Worm (Caenorhabditis elegans) whole organism, mixed stage, embryonic: ENCODE measurements around the gene his-31.

Experiments used
- M03D4.4 ChIP-seq: sonication (generic microtip); optimal IDR thresholded peaks from 2 replicates; lab custom pipeline; 2017; ENCODE audit warnings: mild to moderate bottlenecking, missing genetic modification characterization, missing compliant biosample characterization
- bed-3 ChIP-seq: fragments of 200-800 bp; sonication (Bioruptor generic); optimal IDR thresholded peaks from 3 replicates; lab custom pipeline; 2018; ENCODE audit warnings: mild to moderate bottlenecking, missing genetic modification characterization, moderate library complexity, missing compliant biosample characterization
- blmp-1 ChIP-seq: fragments of 150-350 bp; optimal IDR thresholded peaks from 2 replicates; lab custom pipeline; 2014; ENCODE audit warnings: missing biosample characterization, missing genetic modification characterization
- ceh-39 ChIP-seq: fragments of 150-350 bp; optimal IDR thresholded peaks from 2 replicates; lab custom pipeline; 2014; ENCODE audit warnings: missing biosample characterization, missing genetic modification characterization
- ceh-43 ChIP-seq: fragments of 200-800 bp; sonication (Bioruptor generic); optimal IDR thresholded peaks from 2 replicates; lab custom pipeline; 2018; ENCODE audit warnings: mild to moderate bottlenecking, missing genetic modification characterization, moderate library complexity, missing compliant biosample characterization
- ceh-83 ChIP-seq: fragments of 200-800 bp; sonication (Bioruptor generic); optimal IDR thresholded peaks from 2 replicates; lab custom pipeline; 2018; ENCODE audit warnings: mild to moderate bottlenecking, missing genetic modification characterization, missing compliant biosample characterization
- ces-1 ChIP-seq: fragments of 150-350 bp; optimal IDR thresholded peaks from 2 replicates; lab custom pipeline; 2014; ENCODE audit warnings: missing biosample characterization, missing genetic modification reagents, missing genetic modification characterization
- cnd-1 ChIP-seq: fragments of 200-800 bp; sonication (Bioruptor generic); optimal IDR thresholded peaks from 2 replicates; lab custom pipeline; 2018; ENCODE audit warnings: mild to moderate bottlenecking, missing genetic modification characterization, missing compliant biosample characterization
- elt-1 ChIP-seq: sonication (generic microtip); optimal IDR thresholded peaks from 2 replicates; lab custom pipeline; 2017; ENCODE audit warnings: missing genetic modification characterization, mild to moderate bottlenecking, missing compliant biosample characterization, antibody characterized with exemption, moderate library complexity, borderline replicate concordance; ENCODE audit not compliant: insufficient read depth
- elt-3 ChIP-seq: fragments of 150-350 bp; optimal IDR thresholded peaks from 2 replicates; lab custom pipeline; 2014; ENCODE audit warnings: missing biosample characterization, missing genetic modification characterization
- flh-1 ChIP-seq: fragments of 200-800 bp; sonication (Bioruptor generic); optimal IDR thresholded peaks from 2 replicates; lab custom pipeline; 2018; ENCODE audit warnings: mild to moderate bottlenecking, missing genetic modification characterization, moderate library complexity, missing compliant biosample characterization
- ham-2 ChIP-seq: fragments of 200-800 bp; sonication (Bioruptor generic); optimal IDR thresholded peaks from 2 replicates; lab custom pipeline; 2018; ENCODE audit warnings: mild to moderate bottlenecking, missing genetic modification characterization, missing compliant biosample characterization
- hlh-1 ChIP-seq: fragments of 150-350 bp; optimal IDR thresholded peaks from 2 replicates; lab custom pipeline; 2014; ENCODE audit warnings: missing biosample characterization, missing genetic modification reagents, missing genetic modification characterization
- lin-13 ChIP-seq: fragments of 150-350 bp; optimal IDR thresholded peaks from 2 replicates; lab custom pipeline; 2014; ENCODE audit warnings: missing biosample characterization, missing genetic modification characterization
- lin-32 ChIP-seq: fragments of 200-800 bp; sonication (Bioruptor generic); optimal IDR thresholded peaks from 2 replicates; lab custom pipeline; 2018; ENCODE audit warnings: mild to moderate bottlenecking, missing genetic modification characterization, missing compliant biosample characterization
- lsy-2 ChIP-seq: fragments of 150-350 bp; optimal IDR thresholded peaks from 2 replicates; lab custom pipeline; 2014; ENCODE audit warnings: missing biosample characterization, missing genetic modification characterization
- mab-5 ChIP-seq: fragments of 150-350 bp; optimal IDR thresholded peaks from 2 replicates; lab custom pipeline; 2014; ENCODE audit warnings: missing biosample characterization, missing genetic modification characterization
- mls-2 ChIP-seq: sonication (generic microtip); optimal IDR thresholded peaks from 2 replicates; lab custom pipeline; 2016; ENCODE audit warnings: mild to moderate bottlenecking, missing genetic modification characterization, moderate library complexity, missing compliant biosample characterization
- nhr-12 ChIP-seq: fragments of 150-350 bp; optimal IDR thresholded peaks from 2 replicates; lab custom pipeline; 2014; ENCODE audit warnings: missing biosample characterization, missing genetic modification characterization
- nhr-2 ChIP-seq: fragments of 150-350 bp; optimal IDR thresholded peaks from 2 replicates; lab custom pipeline; 2014; ENCODE audit warnings: missing biosample characterization, missing genetic modification characterization
- nhr-237 ChIP-seq: fragments of 150-350 bp; optimal IDR thresholded peaks from 2 replicates; lab custom pipeline; 2014; ENCODE audit warnings: missing biosample characterization, missing genetic modification characterization
- nhr-28 ChIP-seq: fragments of 150-350 bp; optimal IDR thresholded peaks from 2 replicates; lab custom pipeline; 2014; ENCODE audit warnings: missing biosample characterization, missing genetic modification characterization
- nhr-76 ChIP-seq: sonication (generic microtip); optimal IDR thresholded peaks from 2 replicates; lab custom pipeline; 2017; ENCODE audit warnings: missing biosample characterization, missing genetic modification characterization
- sem-2 ChIP-seq: fragments of 200-800 bp; sonication (Bioruptor generic); optimal IDR thresholded peaks from 2 replicates; lab custom pipeline; 2018; ENCODE audit warnings: mild to moderate bottlenecking, missing genetic modification characterization, missing compliant biosample characterization
- snpc-4 ChIP-seq: fragments of 150-350 bp; optimal IDR thresholded peaks from 2 replicates; lab custom pipeline; 2014; ENCODE audit warnings: missing biosample characterization, missing genetic modification characterization
- sptf-1 ChIP-seq: sonication (generic microtip); optimal IDR thresholded peaks from 2 replicates; lab custom pipeline; 2017; ENCODE audit warnings: mild to moderate bottlenecking, missing genetic modification characterization, moderate library complexity, missing compliant biosample characterization
- tbx-8 ChIP-seq: fragments of 200-800 bp; sonication (Bioruptor generic); optimal IDR thresholded peaks from 2 replicates; lab custom pipeline; 2018; ENCODE audit warnings: mild to moderate bottlenecking, missing genetic modification characterization, moderate library complexity, missing compliant biosample characterization
- unc-120 ChIP-seq: sonication (generic microtip); optimal IDR thresholded peaks from 2 replicates; lab custom pipeline; 2017; ENCODE audit warnings: missing genetic modification characterization, missing compliant biosample characterization; ENCODE audit not compliant: poor library complexity, severe bottlenecking
- unc-62 ChIP-seq: fragments of 150-350 bp; optimal IDR thresholded peaks from 2 replicates; lab custom pipeline; 2014; ENCODE audit warnings: missing biosample characterization, missing genetic modification reagents, missing genetic modification characterization
- zip-8 ChIP-seq: fragments of 150-350 bp; optimal IDR thresholded peaks from 2 replicates; lab custom pipeline; 2014; ENCODE audit warnings: missing biosample characterization, missing genetic modification characterization

Gene his-31

ce11 chrIV:8369135-8369534 is 35.4 kb upstream of the his-31 start, which contains the start of gene D2096.6:
TSS of gene D2096.6 (minus strand) at chrIV:8369235.
- TF ChIP-seq blmp-1 (tag; lab: Kevin White, UChicago), result no peak
- TF ChIP-seq snpc-4 (tag; lab: Kevin White, UChicago), result no peak
- TF ChIP-seq elt-1 (tag; lab: Kevin White, UChicago), result no peak
- TF ChIP-seq bed-3 (GFP tag; lab: Kevin White, UChicago), result no peak
- TF ChIP-seq nhr-237 (tag; lab: Kevin White, UChicago), result no peak
- TF ChIP-seq unc-120, result no peak
- TF ChIP-seq elt-3 (tag; lab: Kevin White, UChicago), result no peak
- TF ChIP-seq sptf-1 (tag; lab: Kevin White, UChicago), result no peak
- no peak for TF ChIP-seq hlh-1
- no peak for TF ChIP-seq mab-5 (tag; lab: Kevin White, UChicago)
- TF ChIP-seq nhr-76 (tag; lab: Kevin White, UChicago), result no peak
- no peak for TF ChIP-seq mls-2 (tag; lab: Kevin White, UChicago)
- no peak for TF ChIP-seq M03D4.4 (tag; lab: Kevin White, UChicago)
- no peak for TF ChIP-seq cnd-1

DNA sequence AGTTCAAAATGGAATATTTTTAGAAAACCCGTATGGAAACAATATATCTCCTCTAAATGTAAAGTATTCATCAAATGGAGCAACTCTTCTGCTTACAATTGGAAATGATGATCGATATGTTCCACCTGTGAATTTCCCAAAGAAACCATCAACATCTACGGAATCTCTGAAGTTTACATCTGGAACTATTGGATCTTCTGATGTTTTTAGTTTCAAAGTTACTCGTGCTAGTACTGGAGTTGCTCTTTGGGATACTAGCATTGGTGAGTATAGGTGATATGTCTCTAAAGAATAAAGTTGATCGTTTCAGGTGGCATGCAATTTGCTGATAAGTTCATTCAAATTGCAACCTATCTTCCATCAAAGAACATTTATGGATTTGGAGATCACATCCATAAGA is 34.1 kb upstream of the his-31 start:
- TF ChIP-seq bed-3 (GFP tag; lab: Kevin White, UChicago) (no peak), unc-120 (no peak), lsy-2 (tag; lab: Kevin White, UChicago) (no peak), nhr-237 (tag; lab: Kevin White, UChicago) (no peak), tbx-8 (GFP tag; lab: Kevin White, UChicago) (no peak), nhr-28 (tag; lab: Kevin White, UChicago) (no peak), ceh-83 (GFP tag; lab: Kevin White, UChicago) (no peak), M03D4.4 (tag; lab: Kevin White, UChicago) (no peak), lin-13 (tag; lab: Kevin White, UChicago) (no peak), ceh-39 (tag; lab: Kevin White, UChicago) (no peak), cnd-1 (no peak), hlh-1 (no peak), ham-2 (GFP tag; lab: Kevin White, UChicago) (no peak), elt-3 (tag; lab: Kevin White, UChicago) (no peak), mls-2 (tag; lab: Kevin White, UChicago) (no peak), nhr-12 (tag; lab: Kevin White, UChicago) (no peak), elt-1 (tag; lab: Kevin White, UChicago) (no peak), sem-2 (GFP tag; lab: Kevin White, UChicago) (no peak), ceh-43 (GFP tag; lab: Kevin White, UChicago) (no peak)

DNA sequence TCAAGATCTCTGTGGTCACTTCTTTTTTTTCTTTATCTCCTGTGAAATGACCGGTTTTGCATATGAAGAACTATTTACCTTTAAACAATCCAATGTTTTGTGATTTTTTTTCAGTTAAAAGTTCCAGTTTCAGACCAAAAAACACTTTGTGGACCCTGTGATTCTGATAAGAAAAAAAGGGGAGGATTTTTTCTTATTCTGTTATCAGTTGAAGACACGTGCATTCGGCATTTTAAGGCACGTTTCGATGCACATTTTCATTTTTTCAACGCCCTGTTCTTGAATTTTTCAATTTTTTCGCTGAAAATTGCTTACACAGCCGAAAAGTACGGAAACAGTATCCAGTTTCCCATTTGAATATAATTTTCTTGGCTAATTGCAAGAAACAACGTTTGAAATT is 32.5 kb upstream of the his-31 start, which contains the start of gene aagr-1:
aagr-1 (plus strand) TSS at position 227 of the 400 bp plus-strand sequence.
- TF ChIP-seq nhr-12 (tag; lab: Kevin White, UChicago) (no peak), bed-3 (GFP tag; lab: Kevin White, UChicago) (no peak), sptf-1 (tag; lab: Kevin White, UChicago) (no peak), mls-2 (tag; lab: Kevin White, UChicago) (no peak), M03D4.4 (tag; lab: Kevin White, UChicago) (no peak), sem-2 (GFP tag; lab: Kevin White, UChicago) (no peak), hlh-1 (no peak), zip-8 (tag; lab: Kevin White, UChicago) (no peak), ces-1 (GFP tag; lab: Kevin White, UChicago) (no peak), cnd-1 (no peak), unc-62 (no peak), flh-1 (GFP tag; lab: Kevin White, UChicago) (no peak)

DNA sequence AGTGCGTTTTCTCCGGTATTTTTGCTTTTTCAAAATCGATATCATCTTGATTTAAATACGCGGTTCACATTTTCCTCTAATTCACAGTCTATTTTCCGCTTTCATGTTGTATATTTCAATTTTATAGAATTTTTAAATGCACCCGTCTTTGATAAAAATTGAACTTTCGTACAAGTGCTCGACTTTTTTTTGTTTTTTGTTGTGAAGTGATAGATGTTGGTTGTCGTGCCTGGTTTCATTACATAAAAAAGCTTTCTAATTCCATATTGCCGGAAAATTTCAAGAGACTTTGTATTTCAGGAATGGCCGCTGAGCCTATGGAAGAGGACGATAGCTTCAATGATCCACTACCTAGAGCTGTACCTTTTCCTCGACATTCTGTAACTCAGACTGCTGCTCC is 29.4 kb upstream of the his-31 start, which contains the start of gene D2096.12:
D2096.12 (plus strand) TSS at position 301 of the 400 bp plus-strand sequence.
- TF ChIP-seq nhr-2 (tag; lab: Kevin White, UChicago) (no peak), elt-1 (tag; lab: Kevin White, UChicago) (no peak), mab-5 (tag; lab: Kevin White, UChicago) (no peak), nhr-28 (tag; lab: Kevin White, UChicago) (no peak)

DNA sequence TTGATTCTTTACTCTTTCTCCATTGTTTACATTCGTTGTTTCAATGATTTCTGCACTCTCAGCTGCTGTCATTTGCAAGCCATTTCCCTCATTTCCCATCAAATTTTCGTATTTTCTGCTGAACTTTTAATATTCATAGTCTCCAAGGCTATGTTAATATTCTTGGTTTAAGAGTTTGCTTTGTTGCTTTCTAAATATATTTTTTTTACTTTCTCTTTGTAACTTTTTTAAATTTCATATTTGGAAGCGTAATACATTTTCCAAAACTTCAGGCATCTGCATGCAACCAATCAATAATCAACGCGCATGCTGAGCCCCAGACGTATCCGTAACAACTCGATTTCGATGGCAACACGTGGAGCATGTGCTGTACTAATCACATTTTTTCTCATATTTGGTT is 27.0 kb upstream of the his-31 start, which contains the start of gene sqv-1:
sqv-1 (plus strand) TSS at position 301 of the 400 bp plus-strand sequence.
- no peak for TF ChIP-seq elt-1 (tag; lab: Kevin White, UChicago)
- TF ChIP-seq sptf-1 (tag; lab: Kevin White, UChicago), result no peak
- TF ChIP-seq elt-3 (tag; lab: Kevin White, UChicago), result no peak
- TF ChIP-seq zip-8 (tag; lab: Kevin White, UChicago), result no peak
- no peak for TF ChIP-seq lin-32
- TF ChIP-seq bed-3 (GFP tag; lab: Kevin White, UChicago), result no peak
- no peak for TF ChIP-seq nhr-2 (tag; lab: Kevin White, UChicago)
- TF ChIP-seq lsy-2 (tag; lab: Kevin White, UChicago), result no peak
- TF ChIP-seq unc-62, result no peak
- TF ChIP-seq ceh-39 (tag; lab: Kevin White, UChicago), result no peak
- TF ChIP-seq nhr-237 (tag; lab: Kevin White, UChicago), result no peak
